Worm (Caenorhabditis elegans): ENCODE measurements around the gene C07G1.15.

C07G1.15 gene

DNA sequence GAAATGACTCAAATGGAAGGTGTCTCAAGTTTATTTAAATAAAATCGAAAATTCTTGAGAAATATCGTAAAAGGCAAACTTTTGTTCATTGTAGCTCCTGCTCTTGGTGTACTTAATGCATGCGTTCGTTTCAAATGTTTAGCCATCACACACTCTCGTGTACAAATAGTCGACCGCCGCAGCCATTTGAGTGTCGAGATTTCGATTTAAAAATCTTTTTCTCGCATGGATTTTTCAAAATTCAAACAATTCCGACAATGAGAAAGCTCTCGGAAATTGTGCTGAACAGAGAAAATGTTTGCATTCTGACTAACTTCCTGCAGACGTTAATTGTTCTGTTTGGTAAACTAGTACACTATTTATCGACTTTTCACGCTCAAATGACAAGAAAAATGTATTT lies 29.5 kb downstream of the C07G1.15 start:
- no peak for TF ChIP-seq med-1 (GFP tag; optimal IDR thresholded peaks at IDR 0.05; ENCODE audit: insufficient read depth)
- no peak for TF ChIP-seq tab-1 (GFP tag; IDR thresholded peaks at IDR 0.05)
- no peak for TF ChIP-seq ztf-29 (GFP tag; IDR thresholded peaks at IDR 0.05)
- TF ChIP-seq cog-1 (tag; optimal IDR thresholded peaks at IDR 0.05) = no peak

DNA sequence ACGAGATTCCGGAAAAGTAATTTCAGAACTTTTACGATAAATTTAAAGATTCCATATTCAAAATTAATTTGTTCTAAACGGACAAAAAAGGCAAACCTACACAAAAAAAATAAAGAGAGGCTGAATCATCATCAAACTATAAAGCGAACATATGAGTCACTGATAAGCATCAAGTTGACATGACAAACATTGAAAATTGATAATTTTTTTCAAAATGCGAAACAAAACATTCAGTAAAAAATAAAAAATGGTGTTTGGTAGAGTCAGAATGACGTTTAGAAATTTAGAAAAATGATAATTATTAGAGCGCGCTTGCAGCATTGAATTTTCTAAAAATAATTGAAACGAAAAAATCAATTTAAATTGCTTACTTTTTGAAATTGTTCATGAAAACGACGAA lies 30.1 kb downstream of the C07G1.15 start:
- no peak for TF ChIP-seq klf-2 (GFP tag; conservative IDR thresholded peaks at IDR 0.05)

- TF ChIP-seq ztf-29 (GFP tag; IDR thresholded peaks at IDR 0.05) (no peak), T22C8.4 (GFP tag; IDR thresholded peaks at IDR 0.05) (no peak), ref-1 (GFP tag; conservative IDR thresholded peaks at IDR 0.05) (no peak), tab-1 (GFP tag; IDR thresholded peaks at IDR 0.05) (no peak), ztf-23 (GFP tag; IDR thresholded peaks at IDR 0.05) (no peak), flt-1 (GFP tag; IDR thresholded peaks at IDR 0.05) (no peak), cog-1 (tag; optimal IDR thresholded peaks at IDR 0.05) (no peak), klf-2 (GFP tag; conservative IDR thresholded peaks at IDR 0.05) (no peak), med-1 (GFP tag; optimal IDR thresholded peaks at IDR 0.05; ENCODE audit: insufficient read depth) (no peak)
Observed at ce11 chrIV:8201133-8201532, 31.4 kb downstream of the C07G1.15 start, which contains the start of gene glrx-22. TSS of gene glrx-22 (minus strand) at chrIV:8201233.

DNA sequence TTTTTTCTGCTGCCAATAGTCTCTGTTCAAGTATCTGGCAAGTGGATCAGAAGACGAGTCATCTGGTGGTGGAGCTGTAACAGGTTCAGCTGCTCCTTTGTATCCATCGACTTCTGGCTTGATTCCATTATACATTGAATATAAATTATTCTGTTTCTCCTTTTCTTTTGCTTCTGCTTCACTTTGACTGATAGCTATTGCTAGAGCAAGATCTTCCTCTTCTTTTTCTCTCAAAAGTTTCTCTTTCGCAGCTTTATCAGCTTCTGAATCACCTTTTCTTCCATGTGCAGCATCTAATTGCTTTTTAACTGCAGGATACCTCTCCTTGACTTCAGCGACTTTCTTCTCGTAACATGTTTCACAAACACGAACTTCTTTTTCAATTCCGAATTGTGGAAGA lies 33.8 kb downstream of the C07G1.15 start:
- no peak for TF ChIP-seq ref-1 (GFP tag; conservative IDR thresholded peaks at IDR 0.05)
- TF ChIP-seq klf-2 (GFP tag; conservative IDR thresholded peaks at IDR 0.05) = no peak
- TF ChIP-seq flt-1 (GFP tag; IDR thresholded peaks at IDR 0.05) = no peak
- no peak for TF ChIP-seq med-1 (GFP tag; optimal IDR thresholded peaks at IDR 0.05; ENCODE audit: insufficient read depth)
- TF ChIP-seq tab-1 (GFP tag; IDR thresholded peaks at IDR 0.05) = no peak
- no peak for TF ChIP-seq ztf-23 (GFP tag; IDR thresholded peaks at IDR 0.05)
- no peak for TF ChIP-seq cog-1 (tag; optimal IDR thresholded peaks at IDR 0.05)
- no peak for TF ChIP-seq ztf-29 (GFP tag; IDR thresholded peaks at IDR 0.05)
- no peak for TF ChIP-seq T22C8.4 (GFP tag; IDR thresholded peaks at IDR 0.05)

- TF ChIP-seq cog-1 (tag; optimal IDR thresholded peaks at IDR 0.05) (no peak), flt-1 (GFP tag; IDR thresholded peaks at IDR 0.05) (no peak), ztf-23 (GFP tag; IDR thresholded peaks at IDR 0.05) (no peak), klf-2 (GFP tag; conservative IDR thresholded peaks at IDR 0.05) (no peak), med-1 (GFP tag; optimal IDR thresholded peaks at IDR 0.05; ENCODE audit: insufficient read depth) (no peak), ref-1 (GFP tag; conservative IDR thresholded peaks at IDR 0.05) (no peak), T22C8.4 (GFP tag; IDR thresholded peaks at IDR 0.05) (no peak), ztf-29 (GFP tag; IDR thresholded peaks at IDR 0.05) (no peak), tab-1 (GFP tag; IDR thresholded peaks at IDR 0.05) (no peak)
Observed at ce11 chrIV:8205272-8206098, 35.7 kb downstream of the C07G1.15 start, which contains the start of gene hgrs-1. TSS of gene hgrs-1 (minus strand) at chrIV:8206048.

DNA sequence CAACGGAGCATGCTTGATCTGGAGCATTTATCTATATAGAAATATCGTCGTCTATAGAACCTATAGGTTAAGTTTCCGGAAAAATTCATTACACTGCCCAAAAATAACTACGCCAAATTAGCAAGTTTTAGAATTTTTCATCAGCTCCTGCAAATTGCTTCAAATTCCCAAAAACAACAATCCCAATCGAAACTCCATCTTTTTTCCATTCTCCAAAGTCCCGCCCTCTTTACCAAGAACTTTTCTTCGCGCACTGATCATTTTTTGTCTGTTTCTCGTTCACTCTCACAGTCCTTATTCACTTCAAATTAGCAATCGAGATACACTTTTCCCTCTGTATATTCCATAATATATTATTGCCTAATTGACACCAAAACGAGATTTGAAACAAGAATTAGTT lies 36.5 kb downstream of the C07G1.15 start, which contains the start of gene svh-1:
Gene svh-1, plus strand, starts transcription at position 301 of the 400 bp plus-strand sequence.
- TF ChIP-seq tab-1 (GFP tag; IDR thresholded peaks at IDR 0.05) = no peak
- no peak for TF ChIP-seq ref-1 (GFP tag; conservative IDR thresholded peaks at IDR 0.05)
- no peak for TF ChIP-seq ztf-23 (GFP tag; IDR thresholded peaks at IDR 0.05)
- no peak for TF ChIP-seq med-1 (GFP tag; optimal IDR thresholded peaks at IDR 0.05; ENCODE audit: insufficient read depth)
- TF ChIP-seq cog-1 (tag; optimal IDR thresholded peaks at IDR 0.05) = no peak

- TF ChIP-seq klf-2 (GFP tag; conservative IDR thresholded peaks at IDR 0.05) = no peak
- no peak for TF ChIP-seq med-1 (GFP tag; optimal IDR thresholded peaks at IDR 0.05; ENCODE audit: insufficient read depth)
- TF ChIP-seq T22C8.4 (GFP tag; IDR thresholded peaks at IDR 0.05) = no peak
- no peak for TF ChIP-seq ztf-23 (GFP tag; IDR thresholded peaks at IDR 0.05)
- no peak for TF ChIP-seq tab-1 (GFP tag; IDR thresholded peaks at IDR 0.05)
- no peak for TF ChIP-seq cog-1 (tag; optimal IDR thresholded peaks at IDR 0.05)
- no peak for TF ChIP-seq ref-1 (GFP tag; conservative IDR thresholded peaks at IDR 0.05)
- TF ChIP-seq ztf-29 (GFP tag; IDR thresholded peaks at IDR 0.05) = no peak
- TF ChIP-seq flt-1 (GFP tag; IDR thresholded peaks at IDR 0.05) = no peak
Observed at ce11 chrIV:8208855-8209254, 39.1 kb downstream of the C07G1.15 start.

DNA sequence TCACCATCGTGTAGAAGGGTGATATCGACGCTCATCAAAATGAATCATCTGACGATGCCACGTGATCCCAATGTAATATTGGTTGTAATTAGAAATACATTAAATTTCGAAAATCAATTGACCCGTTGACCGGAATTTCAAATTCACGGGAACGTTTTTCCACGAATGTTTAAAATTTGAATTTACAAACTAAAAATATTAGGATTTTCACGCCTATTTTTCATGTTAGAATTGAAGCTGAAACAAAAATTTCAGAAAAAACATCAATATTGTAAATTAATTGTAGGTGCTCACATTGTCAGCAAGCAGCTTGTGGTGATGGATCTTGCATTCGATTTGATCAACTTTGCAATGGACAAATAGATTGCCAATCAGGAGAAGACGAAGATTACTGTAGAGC lies 40.5 kb downstream of the C07G1.15 start, which contains the start of gene C07G1.6:
Gene C07G1.6, minus strand, starts transcription at position 101 of the 400 bp plus-strand sequence.
- TF ChIP-seq ztf-29 (GFP tag; IDR thresholded peaks at IDR 0.05) (no peak), ref-1 (GFP tag; conservative IDR thresholded peaks at IDR 0.05) (no peak), klf-2 (GFP tag; conservative IDR thresholded peaks at IDR 0.05) (no peak), T22C8.4 (GFP tag; IDR thresholded peaks at IDR 0.05) (no peak), tab-1 (GFP tag; IDR thresholded peaks at IDR 0.05) (no peak), cog-1 (tag; optimal IDR thresholded peaks at IDR 0.05) (no peak), flt-1 (GFP tag; IDR thresholded peaks at IDR 0.05) (no peak), ztf-23 (GFP tag; IDR thresholded peaks at IDR 0.05) (no peak), med-1 (GFP tag; optimal IDR thresholded peaks at IDR 0.05; ENCODE audit: insufficient read depth) (no peak)

DNA sequence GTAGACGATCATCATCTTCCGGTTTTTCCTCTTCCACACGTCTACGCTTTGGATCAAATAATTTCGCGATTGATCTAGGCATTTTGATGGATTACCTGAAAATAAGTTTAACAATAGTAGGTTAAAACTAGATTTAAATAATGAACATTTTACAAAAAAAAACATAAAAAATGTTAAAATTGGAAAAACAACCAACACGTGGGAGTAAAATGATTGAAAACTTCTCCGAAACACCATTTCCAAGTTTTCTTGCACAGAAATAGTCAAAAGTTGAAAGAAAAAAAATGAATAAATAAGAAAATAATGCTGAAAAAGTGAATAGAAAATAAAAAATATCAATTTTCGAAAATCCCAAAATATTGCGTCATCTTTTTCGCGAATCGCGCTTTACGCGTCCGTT lies 42.0 kb downstream of the C07G1.15 start, which contains the start of gene C07G1.7:
Gene C07G1.7, minus strand, starts transcription at position 101 of the 400 bp plus-strand sequence.
- TF ChIP-seq tab-1 (GFP tag; IDR thresholded peaks at IDR 0.05) (no peak), ztf-29 (GFP tag; IDR thresholded peaks at IDR 0.05) (no peak), cog-1 (tag; optimal IDR thresholded peaks at IDR 0.05) (no peak), med-1 (GFP tag; optimal IDR thresholded peaks at IDR 0.05; ENCODE audit: insufficient read depth) (no peak), flt-1 (GFP tag; IDR thresholded peaks at IDR 0.05) (no peak), ref-1 (GFP tag; conservative IDR thresholded peaks at IDR 0.05) (no peak)
